Fruit fly (Drosophila melanogaster) whole organism, embryonic: ENCODE data around the gene CG31871.

Source experiments
- ATbp ChIP-seq: fragments of 200-800 bp; sonication (Bioruptor generic); optimal IDR thresholded peaks from 2 replicates; lab custom pipeline; 2017; ENCODE audit warnings: missing biosample characterization, mild to moderate bottlenecking, missing genetic modification characterization, missing genetic modification reagents
- CG10209 ChIP-seq: fragments of 200-800 bp; sonication (Bioruptor generic); optimal IDR thresholded peaks from 3 replicates; lab custom pipeline; 2017; ENCODE audit warnings: missing biosample characterization, mild to moderate bottlenecking, missing genetic modification characterization, missing genetic modification reagents
- CG10274 ChIP-seq: fragments of 200-800 bp; sonication (Bioruptor generic); optimal IDR thresholded peaks from 3 replicates; lab custom pipeline; 2017; ENCODE audit warnings: missing biosample characterization, mild to moderate bottlenecking, missing genetic modification characterization
- CG12236 ChIP-seq: fragments of 200-800 bp; sonication (Bioruptor generic); optimal IDR thresholded peaks from 2 replicates; lab custom pipeline; 2016; ENCODE audit warnings: missing biosample characterization, missing genetic modification characterization
- CG1233 ChIP-seq: fragments of 200-800 bp; sonication (Bioruptor generic); optimal IDR thresholded peaks from 4 replicates; lab custom pipeline; 2018; ENCODE audit warnings: missing biosample characterization, mild to moderate bottlenecking, missing genetic modification characterization
- CG12659 ChIP-seq: fragments of 200-800 bp; sonication (Bioruptor generic); optimal IDR thresholded peaks from 3 replicates; lab custom pipeline; 2017; ENCODE audit warnings: mild to moderate bottlenecking, missing biosample characterization, missing genetic modification reagents, missing genetic modification characterization
- CG17385 ChIP-seq: fragments of 200-800 bp; sonication (Bioruptor generic); optimal IDR thresholded peaks from 3 replicates; lab custom pipeline; 2018; ENCODE audit warnings: missing biosample characterization, mild to moderate bottlenecking, missing genetic modification characterization
- CG17568 ChIP-seq: fragments of 200-800 bp; sonication (Bioruptor generic); optimal IDR thresholded peaks from 2 replicates; lab custom pipeline; 2018; ENCODE audit warnings: missing biosample characterization, mild to moderate bottlenecking, missing genetic modification characterization, moderate library complexity
- CG18619 ChIP-seq: fragments of 200-800 bp; sonication (Bioruptor generic); optimal IDR thresholded peaks from 3 replicates; lab custom pipeline; 2017; ENCODE audit warnings: missing biosample characterization, mild to moderate bottlenecking, missing genetic modification characterization
- CG2120 ChIP-seq: fragments of 200-800 bp; sonication (Bioruptor generic); optimal IDR thresholded peaks from 3 replicates; lab custom pipeline; 2016; ENCODE audit warnings: missing biosample characterization, missing genetic modification characterization
- CG2712 ChIP-seq: fragments of 200-800 bp; optimal IDR thresholded peaks from 3 replicates; lab custom pipeline; 2019; ENCODE audit warnings: missing biosample characterization, mild to moderate bottlenecking, missing genetic modification characterization, moderate library complexity
- CG2875 ChIP-seq: fragments of 200-800 bp; sonication (Bioruptor generic); optimal IDR thresholded peaks from 2 replicates; lab custom pipeline; 2017; ENCODE audit warnings: missing biosample characterization, mild to moderate bottlenecking, missing genetic modification characterization, missing genetic modification reagents
- CG31365 ChIP-seq: fragments of 200-800 bp; sonication (Bioruptor generic); optimal IDR thresholded peaks from 2 replicates; lab custom pipeline; 2018; ENCODE audit warnings: missing biosample characterization, mild to moderate bottlenecking, missing genetic modification characterization
- CG3995 ChIP-seq: fragments of 200-800 bp; sonication (Bioruptor generic); optimal IDR thresholded peaks from 3 replicates; lab custom pipeline; 2016; ENCODE audit warnings: missing biosample characterization, missing genetic modification characterization
- CG4404 ChIP-seq: fragments of 200-800 bp; sonication (Bioruptor generic); IDR thresholded peaks from 2 replicates; pipeline ENCODE4 v1.3.6; 2022; ENCODE audit warnings: missing biosample characterization, missing genetic modification characterization
- CG9215 ChIP-seq: fragments of 200-800 bp; sonication (Bioruptor generic); IDR thresholded peaks from 2 replicates; pipeline ENCODE4 v1.3.6; 2022; ENCODE audit warnings: missing biosample characterization, missing genetic modification characterization
- CG9609 ChIP-seq: fragments of 200-800 bp; sonication (Bioruptor generic); optimal IDR thresholded peaks from 3 replicates; lab custom pipeline; 2016; ENCODE audit warnings: missing biosample characterization, missing genetic modification characterization
- D19A ChIP-seq: fragments of 200-800 bp; optimal IDR thresholded peaks from 3 replicates; lab custom pipeline; 2019; ENCODE audit warnings: missing biosample characterization, mild to moderate bottlenecking, missing genetic modification characterization, moderate library complexity
- Dek ChIP-seq: fragments of 200-800 bp; sonication (Bioruptor generic); optimal IDR thresholded peaks from 3 replicates; lab custom pipeline; 2019; ENCODE audit warnings: missing biosample characterization, mild to moderate bottlenecking, missing genetic modification characterization, moderate library complexity
- Dp ChIP-seq: fragments of 200-800 bp; sonication (Bioruptor generic); optimal IDR thresholded peaks from 2 replicates; lab custom pipeline; 2018; ENCODE audit warnings: missing biosample characterization, mild to moderate bottlenecking, missing genetic modification characterization, moderate library complexity
- E2f2 ChIP-seq: fragments of 200-800 bp; sonication (Bioruptor generic); IDR thresholded peaks from 2 replicates; pipeline ENCODE4 v1.3.6; 2022; ENCODE audit warnings: missing biosample characterization, missing genetic modification characterization
- Ets97D ChIP-seq: fragments of 200-800 bp; sonication (Bioruptor generic); optimal IDR thresholded peaks from 3 replicates; lab custom pipeline; 2016; ENCODE audit warnings: missing biosample characterization, missing genetic modification characterization
- HLH54F ChIP-seq: fragments of 200-800 bp; sonication (Bioruptor generic); optimal IDR thresholded peaks from 3 replicates; lab custom pipeline; 2016; ENCODE audit warnings: missing biosample characterization, missing genetic modification characterization
- Mad ChIP-seq: fragments of 200-800 bp; sonication (Bioruptor generic); optimal IDR thresholded peaks from 2 replicates; lab custom pipeline; 2016; ENCODE audit warnings: missing biosample characterization, missing genetic modification characterization
- Mrtf ChIP-seq: fragments of 200-800 bp; sonication (Bioruptor generic); IDR thresholded peaks from 3 replicates; pipeline ENCODE4 v1.3.6; 2022; ENCODE audit warnings: missing biosample characterization, missing genetic modification characterization
- Optix ChIP-seq: fragments of 200-800 bp; sonication (Bioruptor generic); IDR thresholded peaks from 3 replicates; pipeline ENCODE4 v1.3.6; 2022; ENCODE audit warnings: missing biosample characterization, missing genetic modification characterization
- Rx ChIP-seq: fragments of 200-800 bp; sonication (Bioruptor generic); IDR thresholded peaks from 2 replicates; pipeline ENCODE4 v1.3.6; 2022; ENCODE audit warnings: missing biosample characterization, missing genetic modification characterization
- Sox100B ChIP-seq: fragments of 200-800 bp; sonication (Bioruptor generic); optimal IDR thresholded peaks from 3 replicates; lab custom pipeline; 2018; ENCODE audit warnings: missing biosample characterization, mild to moderate bottlenecking, missing genetic modification characterization
- Ssrp ChIP-seq: fragments of 200-800 bp; sonication (Bioruptor generic); optimal IDR thresholded peaks from 2 replicates; lab custom pipeline; 2018; ENCODE audit warnings: missing biosample characterization, mild to moderate bottlenecking, missing genetic modification characterization, moderate library complexity
- Vsx1 ChIP-seq: fragments of 200-800 bp; sonication (Bioruptor generic); optimal IDR thresholded peaks from 2 replicates; lab custom pipeline; 2017; ENCODE audit warnings: missing biosample characterization, mild to moderate bottlenecking, missing genetic modification characterization, missing genetic modification reagents
- ara ChIP-seq: fragments of 200-800 bp; sonication (Bioruptor generic); IDR thresholded peaks from 2 replicates; pipeline ENCODE4 v1.3.6; 2022; ENCODE audit warnings: missing biosample characterization, missing genetic modification characterization
- bab2 ChIP-seq: fragments of 200-800 bp; sonication (Bioruptor generic); optimal IDR thresholded peaks from 2 replicates; lab custom pipeline; 2016; ENCODE audit warnings: missing biosample characterization, missing genetic modification characterization
- bcd ChIP-seq: fragments of 200-800 bp; sonication (Bioruptor generic); optimal IDR thresholded peaks from 2 replicates; lab custom pipeline; 2017; ENCODE audit warnings: missing biosample characterization, mild to moderate bottlenecking, missing genetic modification characterization
- cato ChIP-seq: fragments of 200-800 bp; sonication (Bioruptor generic); optimal IDR thresholded peaks from 2 replicates; lab custom pipeline; 2016; ENCODE audit warnings: missing biosample characterization, missing genetic modification characterization, borderline replicate concordance
- crp ChIP-seq, 2 experiments: fragments of 200-800 bp; sonication (Bioruptor generic); optimal IDR thresholded peaks; 2 replicates in 1 of 2; 3 replicates in 1 of 2; lab custom pipeline; 2017; ENCODE audit warnings: missing biosample characterization in 2 of 2, missing genetic modification characterization in 2 of 2, mild to moderate bottlenecking in 1 of 2, moderate library complexity in 1 of 2
- dm ChIP-seq: fragments of 200-800 bp; sonication (Bioruptor generic); optimal IDR thresholded peaks from 3 replicates; lab custom pipeline; 2016; ENCODE audit warnings: missing biosample characterization, missing genetic modification characterization
- exex ChIP-seq: fragments of 200-800 bp; sonication (Bioruptor generic); optimal IDR thresholded peaks from 4 replicates; lab custom pipeline; 2018; ENCODE audit warnings: missing biosample characterization, mild to moderate bottlenecking, missing genetic modification characterization, moderate library complexity
- ftz-f1 ChIP-seq: fragments of 200-800 bp; sonication (Bioruptor generic); optimal IDR thresholded peaks from 2 replicates; lab custom pipeline; 2016; ENCODE audit warnings: missing biosample characterization, missing genetic modification characterization
- gcm ChIP-seq: fragments of 200-800 bp; sonication (Bioruptor generic); optimal IDR thresholded peaks from 2 replicates; lab custom pipeline; 2019; ENCODE audit warnings: missing biosample characterization, mild to moderate bottlenecking, missing genetic modification characterization, moderate library complexity
- grn ChIP-seq: fragments of 200-800 bp; sonication (Bioruptor generic); optimal IDR thresholded peaks from 3 replicates; lab custom pipeline; 2017; ENCODE audit warnings: missing biosample characterization, missing genetic modification characterization
- mam ChIP-seq: fragments of 200-800 bp; sonication (Bioruptor generic); optimal IDR thresholded peaks from 3 replicates; lab custom pipeline; 2016; ENCODE audit warnings: missing biosample characterization, missing genetic modification characterization
- nerfin-2 ChIP-seq: fragments of 200-800 bp; sonication (Bioruptor generic); IDR thresholded peaks from 2 replicates; pipeline ENCODE4 v1.3.6; 2022; ENCODE audit warnings: missing biosample characterization, missing genetic modification characterization; ENCODE audit not compliant: partially characterized antibody
- nom ChIP-seq: fragments of 200-800 bp; sonication (Bioruptor generic); optimal IDR thresholded peaks from 2 replicates; lab custom pipeline; 2017; ENCODE audit warnings: missing biosample characterization, missing genetic modification characterization, mild to moderate bottlenecking, moderate library complexity, missing genetic modification reagents
- prd ChIP-seq, 3 experiments: fragments of >200 bp in 2 of 3; fragments of 200-800 bp in 1 of 3; sonication (Bioruptor generic) in 1 of 3; optimal IDR thresholded peaks in 2 of 3; IDR thresholded peaks in 1 of 3; 2 replicates in 2 of 3; 3 replicates in 1 of 3; pipeline versions ENCODE4 v1.3.6 to Lab custom; 2017 to 2022; ENCODE audit warnings: missing biosample characterization in 1 of 3, missing genetic modification characterization in 1 of 3
- scrt ChIP-seq: fragments of 200-800 bp; sonication (Bioruptor generic); optimal IDR thresholded peaks from 2 replicates; lab custom pipeline; 2018; ENCODE audit warnings: missing biosample characterization, mild to moderate bottlenecking, missing genetic modification characterization, moderate library complexity
- sens-2 ChIP-seq: fragments of 200-800 bp; sonication (Bioruptor generic); IDR thresholded peaks from 2 replicates; pipeline ENCODE4 v1.3.6; 2022; ENCODE audit warnings: missing biosample characterization, missing genetic modification characterization
- slbo ChIP-seq: fragments of 200-800 bp; sonication (Bioruptor generic); IDR thresholded peaks from 2 replicates; pipeline ENCODE4 v1.3.6; 2022; ENCODE audit warnings: missing biosample characterization, missing genetic modification characterization
- sug ChIP-seq: fragments of 200-800 bp; optimal IDR thresholded peaks from 2 replicates; lab custom pipeline; 2019; ENCODE audit warnings: missing biosample characterization, mild to moderate bottlenecking, missing genetic modification characterization, moderate library complexity
- usp ChIP-seq: fragments of >200 bp; optimal IDR thresholded peaks from 2 replicates; lab custom pipeline; 2017; ENCODE audit warnings: missing biosample characterization, missing genetic modification characterization

CG31871 gene

DNA sequence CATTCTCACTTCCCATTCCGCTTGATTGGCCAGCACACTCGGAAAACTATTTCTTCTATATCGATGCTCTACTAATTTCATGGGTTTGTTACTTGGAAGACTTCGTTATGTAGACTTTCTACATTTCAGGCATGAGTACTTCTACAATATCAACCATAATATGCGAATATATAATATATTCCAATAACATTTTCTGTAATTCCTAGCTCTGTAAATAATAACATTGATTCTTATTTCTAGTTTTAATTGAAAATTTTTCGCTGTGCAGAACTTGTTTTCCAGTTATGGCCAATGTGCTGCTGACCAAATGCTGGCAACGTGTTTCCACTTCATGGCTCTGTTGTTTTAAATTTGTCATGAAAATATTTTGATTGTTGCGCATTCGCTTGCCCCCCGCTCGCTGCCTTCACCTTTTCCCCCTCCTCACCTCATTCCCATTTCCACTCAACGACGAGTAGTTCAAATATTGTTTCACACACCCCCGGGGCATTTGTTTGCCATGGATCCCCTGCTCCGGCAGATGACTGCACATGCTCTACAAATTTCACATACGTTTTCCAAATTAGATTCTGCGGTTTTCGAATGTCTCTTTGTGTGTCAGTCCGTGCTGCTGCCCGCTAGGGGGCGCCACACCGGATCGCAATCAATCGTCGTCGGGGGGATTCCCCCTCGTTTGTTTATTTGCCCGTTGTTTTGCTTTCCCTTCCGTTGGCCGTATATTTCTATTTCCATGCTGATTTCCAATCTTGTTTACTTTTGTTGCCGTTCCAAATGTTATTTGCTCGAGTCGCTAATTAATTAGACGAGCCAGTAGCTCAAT, 47.0 kb upstream of the CG31871 start (continued):
- TF ChIP-seq CG17568 (no peak), ftz-f1 (no peak), D19A (peak; percentile 16), sens-2 (GFP tag; lab: Robert Waterston, UW) (no peak), CG3995 (GFP tag; lab: Kevin White, UChicago) (no peak), CG9609 (no peak), Mrtf (GFP tag; lab: Robert Waterston, UW) (peak; percentile 21; the same call in 1 of the 3 replicates), prd (optimal IDR thresholded peaks at IDR 0.05; lab: Kevin White, UChicago) (no peak), prd (GFP tag; IDR thresholded peaks at IDR 0.05; lab: Robert Waterston, UW) (0 out of 3 replicates have a peak, but pooled peaks have one; percentile 10), gcm (GFP tag; lab: Kevin White, UChicago) (no peak), Sox100B (no peak), CG2120 (GFP tag; lab: Kevin White, UChicago) (no peak), usp (GFP tag; lab: Kevin White, UChicago) (no peak), CG18619 (GFP tag; lab: Kevin White, UChicago) (no peak), exex (no peak), CG4404 (GFP tag; lab: Robert Waterston, UW) (no peak), Mad (GFP tag; lab: Kevin White, UChicago) (no peak), crp (GFP tag; optimal IDR thresholded peaks at IDR 0.05; lab: Kevin White, UChicago) (no peak), ara (GFP tag; lab: Robert Waterston, UW) (peak; percentile 60), Ssrp (tag; lab: Kevin White, UChicago) (no peak), Ets97D (GFP tag; lab: Kevin White, UChicago) (no peak), sug (tag; lab: Kevin White, UChicago) (no peak), CG2712 (tag; lab: Kevin White, UChicago) (no peak), CG1233 (GFP tag; lab: Kevin White, UChicago) (no peak), scrt (GFP tag; lab: Kevin White, UChicago) (no peak), CG10274 (GFP tag; lab: Kevin White, UChicago) (no peak), bab2 (GFP tag; lab: Kevin White, UChicago) (no peak), CG17385 (GFP tag; lab: Kevin White, UChicago) (no peak), E2f2 (GFP tag; lab: Robert Waterston, UW) (no peak), bcd (no peak), Dp (GFP tag; lab: Kevin White, UChicago) (no peak), HLH54F (GFP tag; lab: Kevin White, UChicago) (no peak), Optix (no peak), CG9215 (GFP tag; lab: Robert Waterston, UW) (no peak), Vsx1 (GFP tag; lab: Kevin White, UChicago) (no peak), mam (GFP tag; lab: Kevin White, UChicago) (no peak), CG2875 (GFP tag; lab: Kevin White, UChicago) (peak; percentile 17), dm (GFP tag; lab: Kevin White, UChicago) (no peak), ATbp (GFP tag; lab: Kevin White, UChicago) (peak; percentile 10), nom (GFP tag; lab: Kevin White, UChicago) (no peak), Dek (no peak), cato (GFP tag; lab: Kevin White, UChicago) (no peak), CG31365 (tag; lab: Kevin White, UChicago) (no peak), slbo (GFP tag; lab: Robert Waterston, UW) (no peak), nerfin-2 (GFP tag; lab: Robert Waterston, UW) (no peak), Rx (peak; percentile 18; the same call in 1 of the 2 replicates), grn (GFP tag; lab: Kevin White, UChicago) (no peak), CG10209 (no peak), CG12659 (GFP tag; lab: Kevin White, UChicago) (no peak), CG12236 (GFP tag; lab: Kevin White, UChicago) (no peak)
